Fruit fly (Drosophila melanogaster) whole organism, prepupa: Measurements from ENCODE around the gene CG7025.

ENCODE experiments used
- CG16779 ChIP-seq: fragments of 200-800 bp; sonication (Bioruptor generic); optimal IDR thresholded peaks from 3 replicates; lab custom pipeline; 2017; ENCODE audit warnings: missing biosample characterization, mild to moderate bottlenecking, missing genetic modification characterization
- CG6163 ChIP-seq: fragments of 200-800 bp; sonication (Bioruptor generic); IDR thresholded peaks from 3 replicates; pipeline ENCODE4 v1.3.6; 2022; ENCODE audit warnings: missing biosample characterization, missing genetic modification characterization
- CG6854 ChIP-seq: fragments of 200-800 bp; sonication (Bioruptor generic); optimal IDR thresholded peaks from 2 replicates; lab custom pipeline; 2017; ENCODE audit warnings: missing biosample characterization, mild to moderate bottlenecking, missing genetic modification characterization
- Ets96B ChIP-seq: fragments of 200-800 bp; optimal IDR thresholded peaks from 2 replicates; lab custom pipeline; 2019; ENCODE audit warnings: missing biosample characterization, mild to moderate bottlenecking, missing genetic modification characterization, moderate library complexity
- Gug ChIP-seq: fragments of 200-800 bp; sonication (Bioruptor generic); IDR thresholded peaks from 2 replicates; pipeline ENCODE4 v1.3.6; 2022; ENCODE audit warnings: missing biosample characterization, missing genetic modification characterization

DNA sequence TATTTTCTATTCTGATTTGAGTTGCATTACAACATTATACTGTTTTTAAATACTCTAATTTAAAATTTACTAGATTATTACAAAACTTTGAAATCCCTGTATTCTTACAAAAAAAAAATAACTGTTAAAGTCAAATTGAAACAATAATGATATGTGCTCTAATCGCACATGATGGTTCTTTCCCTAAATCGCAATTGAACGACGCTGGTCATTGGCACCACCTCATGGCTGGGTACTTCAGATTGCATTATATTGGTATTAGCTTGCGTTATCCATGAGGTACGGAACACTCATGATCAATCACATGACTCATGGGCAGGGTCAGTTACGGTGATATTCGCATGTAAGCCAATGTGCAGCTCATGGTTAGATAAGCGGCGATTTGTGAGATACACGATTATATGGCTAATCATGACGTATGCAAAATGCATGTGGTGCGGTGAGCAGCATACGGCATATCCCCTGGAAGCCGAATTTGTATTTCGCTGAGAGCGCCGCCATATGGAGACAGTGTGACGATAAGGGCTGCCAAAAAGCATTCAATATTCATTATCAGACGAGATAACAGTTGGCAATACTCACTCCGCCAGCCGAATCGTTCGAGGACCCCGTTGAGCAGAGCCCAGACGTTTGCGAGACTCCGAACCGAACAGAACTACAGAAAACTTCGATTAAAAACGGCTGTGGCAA, 14.2 kb downstream of the CG7025 start:
- TF ChIP-seq CG16779, result no peak
- no peak for TF ChIP-seq Ets96B
- TF ChIP-seq CG6854 (GFP tag; lab: Kevin White, UChicago), result no peak
- no peak for TF ChIP-seq Gug
- TF ChIP-seq CG6163 (GFP tag; lab: Robert Waterston, UW), result no peak
